Worm (Caenorhabditis elegans) whole organism, L2 larva: ENCODE measurements around the gene cyp-35A4.
A peak's percentile ranks its signal among the peaks of the same experiment; 100 is the strongest.

Experiments used
- C34F6.9 ChIP-seq: fragments of 150-350 bp; optimal IDR thresholded peaks from 2 replicates; lab custom pipeline; 2014; ENCODE audit warnings: missing biosample characterization, missing genetic modification characterization
- F13H6.1 ChIP-seq: sonication (generic microtip); optimal IDR thresholded peaks from 2 replicates; lab custom pipeline; 2016; ENCODE audit warnings: missing genetic modification characterization, missing compliant biosample characterization
- R02D3.7 ChIP-seq: fragments of 150-350 bp; optimal IDR thresholded peaks from 2 replicates; lab custom pipeline; 2014; ENCODE audit warnings: missing biosample characterization, missing genetic modification characterization
- Y55F3AM.14 ChIP-seq: fragments of 200-800 bp; sonication (Bioruptor generic); optimal IDR thresholded peaks from 2 replicates; lab custom pipeline; 2018; ENCODE audit warnings: mild to moderate bottlenecking, missing genetic modification characterization, missing compliant biosample characterization
- ZK546.5 ChIP-seq: sonication (generic microtip); optimal IDR thresholded peaks from 2 replicates; lab custom pipeline; 2017; ENCODE audit warnings: missing biosample characterization, missing genetic modification characterization
- alr-1 ChIP-seq: fragments of 150-350 bp; optimal IDR thresholded peaks from 2 replicates; lab custom pipeline; 2014; ENCODE audit warnings: missing biosample characterization, missing genetic modification characterization
- aly-2 ChIP-seq: fragments of 150-350 bp; optimal IDR thresholded peaks from 2 replicates; lab custom pipeline; 2014; ENCODE audit warnings: missing biosample characterization, missing genetic modification characterization
- blmp-1 ChIP-seq: sonication (generic microtip); optimal IDR thresholded peaks from 2 replicates; lab custom pipeline; 2017; ENCODE audit warnings: missing genetic modification characterization, mild to moderate bottlenecking, missing compliant biosample characterization, antibody characterized with exemption, moderate library complexity; ENCODE audit not compliant: insufficient read depth
- ceh-16 ChIP-seq: fragments of 150-350 bp; optimal IDR thresholded peaks from 2 replicates; lab custom pipeline; 2014; ENCODE audit warnings: missing biosample characterization, missing genetic modification characterization
- ceh-82 ChIP-seq: fragments of 150-350 bp; optimal IDR thresholded peaks from 2 replicates; lab custom pipeline; 2014; ENCODE audit warnings: missing biosample characterization, missing genetic modification characterization
- crh-2 ChIP-seq: sonication (generic microtip); optimal IDR thresholded peaks from 2 replicates; lab custom pipeline; 2017; ENCODE audit warnings: missing biosample characterization, missing genetic modification characterization
- dmd-4 ChIP-seq: sonication (generic microtip); optimal IDR thresholded peaks from 2 replicates; lab custom pipeline; 2017; ENCODE audit warnings: missing biosample characterization, missing genetic modification characterization
- egl-27 ChIP-seq: sonication (generic microtip); optimal IDR thresholded peaks from 3 replicates; lab custom pipeline; 2017; ENCODE audit warnings: missing biosample characterization, missing genetic modification reagents, missing genetic modification characterization
- elt-3 ChIP-seq: sonication (generic microtip); optimal IDR thresholded peaks from 2 replicates; lab custom pipeline; 2017; ENCODE audit warnings: missing biosample characterization, missing genetic modification characterization
- fos-1 ChIP-seq: fragments of 150-350 bp; optimal IDR thresholded peaks from 2 replicates; lab custom pipeline; 2014; ENCODE audit warnings: missing biosample characterization, missing genetic modification characterization
- gmeb-1 ChIP-seq: fragments of 150-350 bp; optimal IDR thresholded peaks from 2 replicates; lab custom pipeline; 2014; ENCODE audit warnings: missing biosample characterization, missing genetic modification characterization
- lin-13 ChIP-seq: fragments of 150-350 bp; optimal IDR thresholded peaks from 2 replicates; lab custom pipeline; 2014; ENCODE audit warnings: missing biosample characterization, missing genetic modification reagents, missing genetic modification characterization
- lin-39 ChIP-seq: fragments of 150-350 bp; optimal IDR thresholded peaks from 2 replicates; lab custom pipeline; 2014; ENCODE audit warnings: missing biosample characterization, missing genetic modification reagents, missing genetic modification characterization
- lsy-2 ChIP-seq, 2 experiments: fragments of 150-350 bp in 1 of 2; sonication (generic microtip) in 1 of 2; optimal IDR thresholded peaks; 2 replicates each; lab custom pipeline; 2014 to 2017; ENCODE audit warnings: missing biosample characterization in 2 of 2, missing genetic modification characterization in 2 of 2
- mbf-1 ChIP-seq: sonication (generic microtip); optimal IDR thresholded peaks from 2 replicates; lab custom pipeline; 2017; ENCODE audit warnings: missing biosample characterization, missing genetic modification characterization
- mdl-1 ChIP-seq, 2 experiments: fragments of 150-350 bp in 1 of 2; sonication (generic microtip) in 1 of 2; optimal IDR thresholded peaks; 2 replicates each; lab custom pipeline; 2017; ENCODE audit warnings: missing biosample characterization in 2 of 2, missing genetic modification characterization in 2 of 2
- nhr-11 ChIP-seq: fragments of 150-350 bp; optimal IDR thresholded peaks from 2 replicates; lab custom pipeline; 2014; ENCODE audit warnings: missing biosample characterization, missing genetic modification characterization
- nhr-12 ChIP-seq: fragments of 150-350 bp; optimal IDR thresholded peaks from 2 replicates; lab custom pipeline; 2014; ENCODE audit warnings: missing biosample characterization, missing genetic modification characterization
- nhr-129 ChIP-seq: fragments of 150-350 bp; optimal IDR thresholded peaks from 2 replicates; lab custom pipeline; 2014; ENCODE audit warnings: missing biosample characterization, missing genetic modification characterization
- nhr-21 ChIP-seq: fragments of 150-350 bp; optimal IDR thresholded peaks from 2 replicates; lab custom pipeline; 2014; ENCODE audit warnings: missing biosample characterization, missing genetic modification characterization
- nhr-23 ChIP-seq: fragments of 150-350 bp; optimal IDR thresholded peaks from 2 replicates; lab custom pipeline; 2014; ENCODE audit warnings: missing biosample characterization, missing genetic modification reagents, missing genetic modification characterization
- nhr-237 ChIP-seq: fragments of 150-350 bp; optimal IDR thresholded peaks from 2 replicates; lab custom pipeline; 2014; ENCODE audit warnings: missing biosample characterization, missing genetic modification characterization
- nhr-25 ChIP-seq: fragments of 150-350 bp; sonication (generic microtip); optimal IDR thresholded peaks from 3 replicates; lab custom pipeline; 2014; ENCODE audit warnings: missing biosample characterization, missing genetic modification characterization
- nhr-77 ChIP-seq: fragments of 150-350 bp; optimal IDR thresholded peaks from 2 replicates; lab custom pipeline; 2014; ENCODE audit warnings: missing biosample characterization, missing genetic modification characterization
- peb-1 ChIP-seq: fragments of 150-350 bp; optimal IDR thresholded peaks from 2 replicates; lab custom pipeline; 2014; ENCODE audit warnings: missing biosample characterization, missing genetic modification characterization
- skn-1 ChIP-seq: sonication (generic microtip); optimal IDR thresholded peaks from 2 replicates; lab custom pipeline; 2017; ENCODE audit warnings: missing biosample characterization, missing genetic modification characterization
- sma-3 ChIP-seq: sonication (generic microtip); optimal IDR thresholded peaks from 2 replicates; lab custom pipeline; 2016; ENCODE audit warnings: missing genetic modification reagents, missing genetic modification characterization, missing compliant biosample characterization
- snpc-4 ChIP-seq: fragments of 150-350 bp; optimal IDR thresholded peaks from 2 replicates; lab custom pipeline; 2014; ENCODE audit warnings: missing biosample characterization, missing genetic modification characterization
- unc-39 ChIP-seq: fragments of 150-350 bp; optimal IDR thresholded peaks from 2 replicates; lab custom pipeline; 2014; ENCODE audit warnings: missing biosample characterization, missing genetic modification characterization
- unc-55 ChIP-seq: fragments of 150-350 bp; sonication (generic microtip); optimal IDR thresholded peaks from 3 replicates; lab custom pipeline; 2014; ENCODE audit warnings: missing biosample characterization, missing genetic modification reagents, missing genetic modification characterization
- zag-1 ChIP-seq: fragments of 150-350 bp; optimal IDR thresholded peaks from 2 replicates; lab custom pipeline; 2014; ENCODE audit warnings: missing biosample characterization, missing genetic modification characterization
- ztf-1 ChIP-seq: fragments of 200-800 bp; sonication (Bioruptor generic); conservative IDR thresholded peaks from 2 replicates; pipeline ENCODE4 v1.3.6; 2022; ENCODE audit warnings: missing genetic modification characterization, missing compliant biosample characterization
- ztf-4 ChIP-seq: fragments of 150-350 bp; optimal IDR thresholded peaks from 2 replicates; lab custom pipeline; 2014; ENCODE audit warnings: missing biosample characterization, missing genetic modification characterization

The cyp-35A4 gene

DNA sequence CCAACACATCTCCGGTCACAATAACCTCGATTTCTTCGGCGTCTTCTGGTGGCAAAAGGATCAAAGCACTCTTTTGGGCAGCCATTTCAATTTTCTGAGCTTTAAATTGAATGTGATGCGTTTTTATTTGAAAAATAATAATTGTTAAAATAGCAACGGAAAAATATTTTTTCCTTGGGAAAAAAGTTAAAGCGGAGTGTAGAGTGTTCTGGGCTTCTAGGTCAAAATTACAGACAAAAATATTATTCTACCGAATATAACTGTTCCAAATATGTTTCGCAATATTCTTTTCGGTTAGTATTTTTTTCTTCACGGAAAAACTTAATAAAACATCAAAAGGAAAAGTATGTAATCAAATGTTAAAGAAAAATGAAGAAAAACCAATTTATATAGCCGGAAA is 23.6 kb downstream of the cyp-35A4 start, which contains the start of gene djr-1.2:
Gene djr-1.2, minus strand, starts transcription at position 101 of the 400 bp plus-strand sequence.
- TF ChIP-seq egl-27 (no peak), nhr-129 (tag; lab: Kevin White, UChicago) (no peak), nhr-237 (tag; lab: Kevin White, UChicago) (no peak), R02D3.7 (tag; lab: Kevin White, UChicago) (no peak), zag-1 (tag; lab: Kevin White, UChicago) (no peak), nhr-25 (no peak), mdl-1 (tag; optimal IDR thresholded peaks at IDR 0.05; lab: Kevin White, UChicago) (no peak), gmeb-1 (tag; lab: Kevin White, UChicago) (no peak), lsy-2 (tag; optimal IDR thresholded peaks at IDR 0.05; lab: Kevin White, UChicago) (no peak), sma-3 (GFP tag; lab: Kevin White, UChicago) (no peak), unc-39 (no peak), ceh-82 (tag; lab: Kevin White, UChicago) (no peak), lin-39 (tag; lab: Kevin White, UChicago) (no peak), ZK546.5 (no peak), ztf-4 (tag; lab: Kevin White, UChicago) (no peak), F13H6.1 (tag; lab: Kevin White, UChicago) (no peak)

DNA sequence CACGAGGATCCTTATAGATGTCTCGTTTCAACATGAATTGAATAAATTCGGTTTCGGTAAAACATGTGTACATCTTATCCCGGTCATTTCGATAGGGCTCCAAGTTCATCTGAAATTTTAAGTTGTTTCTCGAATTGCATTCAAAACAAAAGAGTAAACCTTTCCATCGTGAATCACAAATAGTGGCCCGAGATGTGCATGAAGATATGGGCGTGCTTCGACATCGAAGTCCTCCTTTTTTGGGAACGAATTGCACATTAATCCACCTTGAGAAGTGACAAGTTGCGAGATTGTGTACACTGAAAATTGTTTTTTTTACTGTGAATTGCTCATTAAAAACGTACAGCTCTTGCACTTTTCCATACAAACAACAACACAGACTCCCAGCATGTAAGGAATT is 24.8 kb downstream of the cyp-35A4 start:
- TF ChIP-seq Y55F3AM.14 (GFP tag; lab: Kevin White, UChicago) (no peak), snpc-4 (tag; lab: Kevin White, UChicago) (no peak), crh-2 (tag; lab: Kevin White, UChicago) (no peak), alr-1 (tag; lab: Kevin White, UChicago) (no peak), elt-3 (tag; lab: Kevin White, UChicago) (no peak), nhr-12 (tag; lab: Kevin White, UChicago) (no peak), nhr-129 (tag; lab: Kevin White, UChicago) (no peak), mbf-1 (tag; lab: Kevin White, UChicago) (no peak), dmd-4 (tag; lab: Kevin White, UChicago) (no peak), fos-1 (no peak), F13H6.1 (tag; lab: Kevin White, UChicago) (no peak), ceh-82 (tag; lab: Kevin White, UChicago) (no peak), nhr-11 (no peak), blmp-1 (tag; lab: Kevin White, UChicago) (no peak), skn-1 (tag; lab: Kevin White, UChicago) (no peak), ZK546.5 (no peak)
- TF ChIP-seq, all 48 proteins: peak for 0

DNA sequence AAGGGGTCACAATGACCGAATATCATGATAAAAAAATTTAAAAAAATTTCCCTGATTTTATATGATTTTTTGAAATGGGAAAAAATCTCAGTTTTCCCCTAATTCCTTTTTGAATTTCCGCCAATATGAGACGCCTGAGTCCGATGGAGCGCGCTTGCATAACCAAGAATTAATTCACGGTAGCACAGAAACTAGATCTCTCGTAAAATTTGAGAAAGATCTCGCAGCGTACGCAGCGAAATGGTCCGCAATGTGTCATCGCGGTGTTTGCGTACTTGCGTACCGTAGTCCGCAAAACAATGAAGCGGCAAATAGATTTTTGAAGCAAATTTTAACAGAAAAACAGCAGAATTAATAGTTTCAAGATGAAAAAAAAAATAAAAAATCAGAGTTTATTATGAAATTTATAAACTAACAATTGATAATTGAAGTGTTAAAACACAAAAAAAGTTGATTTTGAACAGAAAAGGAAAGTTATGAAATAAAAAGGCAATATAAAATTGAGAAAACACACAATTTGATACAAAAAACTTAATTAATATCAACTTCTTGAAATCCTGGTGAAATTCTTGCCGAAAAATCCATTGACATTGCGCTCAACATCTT is 32.2 kb downstream of the cyp-35A4 start:
- TF ChIP-seq lsy-2 (tag; optimal IDR thresholded peaks at IDR 0.05; lab: Kevin White, UChicago) = peak; percentile 63 to 89
- TF ChIP-seq gmeb-1 (tag; lab: Kevin White, UChicago) = peak; percentile 36

DNA sequence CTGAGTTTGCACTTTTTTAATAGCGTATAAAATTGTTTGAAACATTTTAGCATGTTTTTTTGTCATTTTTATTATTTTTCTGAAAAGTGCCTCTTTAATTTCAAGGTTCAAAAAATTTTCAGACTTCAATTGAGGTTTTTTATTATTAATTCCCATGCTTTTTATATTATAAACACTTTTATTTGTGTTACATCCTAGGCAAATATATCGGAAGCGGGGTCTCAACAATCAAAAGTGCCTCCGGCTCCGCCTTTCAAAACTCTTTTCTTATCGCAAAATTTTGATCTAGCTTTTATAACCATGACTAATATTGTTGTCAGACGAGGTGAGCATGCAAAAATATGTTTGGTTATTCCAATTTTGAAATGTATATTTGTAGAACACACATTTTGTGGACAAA is 42.0 kb downstream of the cyp-35A4 start, which contains the start of gene otpl-2:
Gene otpl-2, plus strand, starts transcription at position 301 of the 400 bp plus-strand sequence.
- no peak for TF ChIP-seq ztf-1 (GFP tag; lab: Robert Waterston, UW)
- no peak for TF ChIP-seq skn-1 (tag; lab: Kevin White, UChicago)
- no peak for TF ChIP-seq nhr-12 (tag; lab: Kevin White, UChicago)
- no peak for TF ChIP-seq crh-2 (tag; lab: Kevin White, UChicago)
- TF ChIP-seq lin-13 (GFP tag; lab: Kevin White, UChicago) = no peak
- no peak for TF ChIP-seq aly-2 (tag; lab: Kevin White, UChicago)
- TF ChIP-seq nhr-21 (tag; lab: Kevin White, UChicago) = no peak

DNA sequence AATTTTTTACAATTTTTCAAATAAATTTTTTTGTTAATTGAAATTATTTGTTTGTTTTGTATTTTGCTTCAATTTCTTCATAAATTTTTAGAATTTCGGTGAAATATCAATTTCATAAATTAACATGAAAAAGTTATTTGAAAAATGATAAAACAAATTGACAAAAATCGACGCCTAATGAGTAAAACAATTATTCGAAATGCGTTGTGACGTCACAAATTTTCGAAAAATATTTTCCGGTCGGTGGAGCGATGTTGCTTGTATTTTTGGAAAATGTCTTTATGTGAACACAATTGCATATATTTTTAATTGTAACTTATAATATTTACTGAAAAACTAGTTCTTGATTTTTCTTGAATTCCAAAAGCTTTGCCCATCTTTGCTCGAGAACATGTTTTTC is 49.1 kb downstream of the cyp-35A4 start:
- TF ChIP-seq ceh-82 (tag; lab: Kevin White, UChicago) = no peak
- TF ChIP-seq nhr-12 (tag; lab: Kevin White, UChicago) = no peak
- no peak for TF ChIP-seq elt-3 (tag; lab: Kevin White, UChicago)
- TF ChIP-seq C34F6.9 (tag; lab: Kevin White, UChicago) = no peak
- TF ChIP-seq nhr-77 (tag; lab: Kevin White, UChicago) = no peak
- no peak for TF ChIP-seq unc-55 (GFP tag; lab: Kevin White, UChicago)
- TF ChIP-seq fos-1 = no peak
- TF ChIP-seq gmeb-1 (tag; lab: Kevin White, UChicago) = no peak
- no peak for TF ChIP-seq alr-1 (tag; lab: Kevin White, UChicago)
- no peak for TF ChIP-seq ztf-4 (tag; lab: Kevin White, UChicago)
- TF ChIP-seq nhr-237 (tag; lab: Kevin White, UChicago) = no peak
- no peak for TF ChIP-seq mdl-1 (tag; optimal IDR thresholded peaks at IDR 0.05; lab: Kevin White, UChicago)
- no peak for TF ChIP-seq nhr-129 (tag; lab: Kevin White, UChicago)
- no peak for TF ChIP-seq nhr-23 (tag; lab: Kevin White, UChicago)
- TF ChIP-seq peb-1 (tag; lab: Kevin White, UChicago) = no peak
- TF ChIP-seq ceh-16 (tag; lab: Kevin White, UChicago) = no peak
- TF ChIP-seq, all 48 proteins: peak for 0
